Fruit fly (Drosophila melanogaster): ENCODE measurements around the gene Spn77Bc.

DNA sequence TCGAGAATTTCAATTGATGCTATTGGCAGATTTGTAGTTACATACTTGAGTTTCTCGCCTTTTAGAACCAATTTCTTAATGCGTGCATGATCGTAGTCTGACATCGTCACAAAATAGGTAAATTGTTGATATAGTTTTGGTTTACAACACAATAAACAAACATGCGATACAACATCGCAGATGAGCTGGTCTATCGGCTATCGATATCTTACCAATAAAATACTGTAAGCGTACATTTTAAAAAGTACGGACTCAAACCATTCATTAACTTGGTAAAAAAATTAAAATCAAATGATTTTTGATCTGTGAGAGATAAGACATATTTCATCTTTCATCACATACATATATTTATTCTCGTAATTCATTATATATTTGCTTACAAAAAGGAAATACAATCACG, 45.6 kb upstream of the Spn77Bc start, which contains the start of gene FRG1:
- TF ChIP-seq Mnt (GFP tag; optimal IDR thresholded peaks at IDR 0.05) (no peak), cic (GFP tag; optimal IDR thresholded peaks at IDR 0.05) (no peak), CG33017 (tag; optimal IDR thresholded peaks at IDR 0.05) (no peak), CG12768 (GFP tag; optimal IDR thresholded peaks at IDR 0.05) (no peak), CG1620 (GFP tag; optimal IDR thresholded peaks at IDR 0.05) (no peak), Clk (GFP tag; optimal IDR thresholded peaks at IDR 0.05) (no peak), Hr96 (GFP tag; optimal IDR thresholded peaks at IDR 0.05) (no peak)

Data from whole organism, adult.